Worm (Caenorhabditis elegans): ENCODE measurements around the gene F32E10.5.

F32E10.5 gene

ce11 chrIV:7578281-7578680 lies at the start of gene F32E10.5:
Gene F32E10.5, minus strand, starts transcription at chrIV:7578381.
- TF ChIP-seq hlh-8 (tag; optimal IDR thresholded peaks at IDR 0.05) (no peak), sox-4 (tag; optimal IDR thresholded peaks at IDR 0.05) (no peak), madf-2 (tag; optimal IDR thresholded peaks at IDR 0.05) (no peak), ceh-22 (tag; optimal IDR thresholded peaks at IDR 0.05) (no peak), elt-4 (tag; optimal IDR thresholded peaks at IDR 0.05) (no peak), npax-4 (tag; optimal IDR thresholded peaks at IDR 0.05) (no peak), pha-2 (tag; optimal IDR thresholded peaks at IDR 0.05) (no peak), ceh-2 (tag; optimal IDR thresholded peaks at IDR 0.05) (no peak), dve-1 (tag; optimal IDR thresholded peaks at IDR 0.05) (no peak), ztf-16 (tag; optimal IDR thresholded peaks at IDR 0.05) (no peak), zip-5 (tag; optimal IDR thresholded peaks at IDR 0.05) (no peak)

ce11 chrIV:7623868-7624267 lies 45.7 kb upstream of the F32E10.5 start:
- TF ChIP-seq ztf-16 (tag; optimal IDR thresholded peaks at IDR 0.05) (no peak), K02D7.2 (tag; optimal IDR thresholded peaks at IDR 0.05) (no peak), unc-42 (tag; optimal IDR thresholded peaks at IDR 0.05) (peak; percentile 26), Y22D7AL.16 (tag; optimal IDR thresholded peaks at IDR 0.05) (peak; percentile 6), ceh-31 (tag; optimal IDR thresholded peaks at IDR 0.05) (peak; percentile 0)

ce11 chrIV:7623078-7623477 lies 44.9 kb upstream of the F32E10.5 start:
- TF ChIP-seq hlh-30 (tag; optimal IDR thresholded peaks at IDR 0.05; ENCODE audit: insufficient read depth), result no peak
- TF ChIP-seq ceh-9 (tag; optimal IDR thresholded peaks at IDR 0.05), result no peak
- TF ChIP-seq pag-3 (tag; optimal IDR thresholded peaks at IDR 0.05; ENCODE audit: borderline replicate concordance), result no peak
- TF ChIP-seq ceh-6 (GFP tag; optimal IDR thresholded peaks at IDR 0.05), result no peak
- no peak for TF ChIP-seq pha-2 (tag; optimal IDR thresholded peaks at IDR 0.05)
- no peak for TF ChIP-seq K02D7.2 (tag; optimal IDR thresholded peaks at IDR 0.05)
- TF ChIP-seq ceh-48 (tag; optimal IDR thresholded peaks at IDR 0.05), result no peak
- TF ChIP-seq ref-2 (tag; optimal IDR thresholded peaks at IDR 0.05), result no peak

ce11 chrIV:7620450-7620849 lies 42.3 kb upstream of the F32E10.5 start:
- no peak for TF ChIP-seq npax-4 (tag; optimal IDR thresholded peaks at IDR 0.05)
- TF ChIP-seq che-1 (tag; optimal IDR thresholded peaks at IDR 0.05), result no peak
- TF ChIP-seq ceh-22 (tag; optimal IDR thresholded peaks at IDR 0.05), result no peak
- TF ChIP-seq ceh-31 (tag; optimal IDR thresholded peaks at IDR 0.05), result peak; percentile 46
- no peak for TF ChIP-seq lin-11 (tag; optimal IDR thresholded peaks at IDR 0.05)
- TF ChIP-seq unc-42 (tag; optimal IDR thresholded peaks at IDR 0.05), result peak; percentile 32
- TF ChIP-seq ceh-14 (tag; optimal IDR thresholded peaks at IDR 0.05), result peak; percentile 5
- TF ChIP-seq K09A11.1 (tag; optimal IDR thresholded peaks at IDR 0.05; ENCODE audit: insufficient read depth), result no peak
- no peak for TF ChIP-seq sox-2 (GFP tag; IDR thresholded peaks at IDR 0.05)
- no peak for TF ChIP-seq eyg-1 (tag; optimal IDR thresholded peaks at IDR 0.05)
- TF ChIP-seq rnt-1 (tag; optimal IDR thresholded peaks at IDR 0.05), result no peak
- no peak for TF ChIP-seq pag-3 (tag; optimal IDR thresholded peaks at IDR 0.05; ENCODE audit: borderline replicate concordance)
- no peak for TF ChIP-seq pat-9 (tag; optimal IDR thresholded peaks at IDR 0.05)

ce11 chrIV:7619261-7619660 lies 41.1 kb upstream of the F32E10.5 start:
- TF ChIP-seq pag-3 (tag; optimal IDR thresholded peaks at IDR 0.05; ENCODE audit: borderline replicate concordance), result peak; percentile 14
- no peak for TF ChIP-seq pqm-1 (tag; optimal IDR thresholded peaks at IDR 0.05)
- peak; percentile 8 for TF ChIP-seq C08G9.2 (tag; optimal IDR thresholded peaks at IDR 0.05)
- no peak for TF ChIP-seq hlh-8 (tag; optimal IDR thresholded peaks at IDR 0.05)
- TF ChIP-seq ama-1 (optimal IDR thresholded peaks at IDR 0.05), result no peak
- no peak for TF ChIP-seq ref-2 (tag; optimal IDR thresholded peaks at IDR 0.05)
- TF ChIP-seq nfya-1 (tag; optimal IDR thresholded peaks at IDR 0.05), result peak; percentile 11
- TF ChIP-seq C38D4.7 (GFP tag; optimal IDR thresholded peaks at IDR 0.05), result no peak
- no peak for TF ChIP-seq unc-3 (GFP tag; conservative IDR thresholded peaks at IDR 0.05)
- TF ChIP-seq unc-3 (tag; optimal IDR thresholded peaks at IDR 0.05), result no peak
- no peak for TF ChIP-seq hlh-15 (tag; optimal IDR thresholded peaks at IDR 0.05)
- no peak for TF ChIP-seq mec-3 (tag; optimal IDR thresholded peaks at IDR 0.05; ENCODE audit: borderline replicate concordance)
- TF ChIP-seq odd-2 (tag; optimal IDR thresholded peaks at IDR 0.05), result no peak
- no peak for TF ChIP-seq F13H6.1 (tag; optimal IDR thresholded peaks at IDR 0.05)
- TF ChIP-seq ceh-34 (tag; optimal IDR thresholded peaks at IDR 0.05), result peak; percentile 28
- TF ChIP-seq npax-4 (tag; optimal IDR thresholded peaks at IDR 0.05), result no peak
- peak; percentile 79 for TF ChIP-seq unc-42 (tag; optimal IDR thresholded peaks at IDR 0.05)
- peak; percentile 51 for TF ChIP-seq ceh-31 (tag; optimal IDR thresholded peaks at IDR 0.05)
- TF ChIP-seq fax-1 (tag; optimal IDR thresholded peaks at IDR 0.05), result no peak
